Fruit fly (Drosophila melanogaster) whole organism, pupa: ENCODE data around the gene CPT2.
A peak's percentile ranks its signal among the peaks of the same experiment; 100 is the strongest.

Experiments used
- CG10348 ChIP-seq: fragments of 200-800 bp; sonication (Bioruptor generic); IDR thresholded peaks from 2 replicates; pipeline ENCODE4 v1.3.6; 2022; ENCODE audit warnings: missing biosample characterization, missing genetic modification characterization
- CG12605 ChIP-seq: fragments of 200-800 bp; sonication (Bioruptor generic); IDR thresholded peaks from 2 replicates; pipeline ENCODE4 v1.3.6; 2022; ENCODE audit warnings: missing biosample characterization, missing genetic modification characterization
- CG13204 ChIP-seq: fragments of 200-800 bp; sonication (Bioruptor generic); optimal IDR thresholded peaks from 2 replicates; lab custom pipeline; 2018; ENCODE audit warnings: missing biosample characterization, mild to moderate bottlenecking, missing genetic modification characterization, moderate library complexity
- CG14655 ChIP-seq: fragments of 200-800 bp; sonication (Bioruptor generic); optimal IDR thresholded peaks from 3 replicates; lab custom pipeline; 2017; ENCODE audit warnings: mild to moderate bottlenecking, missing biosample characterization, missing genetic modification reagents, missing genetic modification characterization
- CG15710 ChIP-seq: fragments of 200-800 bp; sonication (Bioruptor generic); optimal IDR thresholded peaks from 2 replicates; lab custom pipeline; 2018; ENCODE audit warnings: missing biosample characterization, mild to moderate bottlenecking, missing genetic modification characterization, moderate library complexity
- CG17806 ChIP-seq: fragments of 200-800 bp; sonication (Bioruptor generic); optimal IDR thresholded peaks from 2 replicates; lab custom pipeline; 2018; ENCODE audit warnings: missing biosample characterization, mild to moderate bottlenecking, missing genetic modification characterization, moderate library complexity
- CG32121 ChIP-seq: fragments of 200-800 bp; sonication (Bioruptor generic); IDR thresholded peaks from 2 replicates; pipeline ENCODE4 v1.3.6; 2022; ENCODE audit warnings: missing biosample characterization, missing genetic modification characterization
- CG34367 ChIP-seq: fragments of 200-800 bp; sonication (Bioruptor generic); optimal IDR thresholded peaks from 2 replicates; lab custom pipeline; 2018; ENCODE audit warnings: missing biosample characterization, mild to moderate bottlenecking, missing genetic modification characterization
- CG4496 ChIP-seq: fragments of 200-800 bp; sonication (Bioruptor generic); IDR thresholded peaks from 3 replicates; pipeline ENCODE4 v1.3.6; 2022; ENCODE audit warnings: missing biosample characterization, missing genetic modification characterization
- CG8159 ChIP-seq: fragments of 200-800 bp; sonication (Bioruptor generic); optimal IDR thresholded peaks from 3 replicates; lab custom pipeline; 2018; ENCODE audit warnings: missing biosample characterization, mild to moderate bottlenecking, missing genetic modification characterization, moderate library complexity
- CG8301 ChIP-seq: fragments of 200-800 bp; sonication (Bioruptor generic); optimal IDR thresholded peaks from 2 replicates; lab custom pipeline; 2018; ENCODE audit warnings: missing biosample characterization, mild to moderate bottlenecking, missing genetic modification characterization
- CG9948 ChIP-seq: fragments of 200-800 bp; sonication (Bioruptor generic); optimal IDR thresholded peaks from 2 replicates; lab custom pipeline; 2018; ENCODE audit warnings: missing biosample characterization, mild to moderate bottlenecking, missing genetic modification characterization, moderate library complexity
- D1 ChIP-seq: fragments of 200-800 bp; sonication (Bioruptor generic); optimal IDR thresholded peaks from 2 replicates; lab custom pipeline; 2018; ENCODE audit warnings: missing biosample characterization, mild to moderate bottlenecking, missing genetic modification characterization, moderate library complexity
- EcR ChIP-seq: fragments of 200-800 bp; sonication (Bioruptor generic); optimal IDR thresholded peaks from 3 replicates; lab custom pipeline; 2019; ENCODE audit warnings: missing biosample characterization, missing genetic modification characterization, mild to moderate bottlenecking, moderate library complexity, missing genetic modification reagents
- Ets98B ChIP-seq: fragments of 200-800 bp; sonication (Bioruptor generic); IDR thresholded peaks from 2 replicates; pipeline ENCODE4 v1.3.6; 2022; ENCODE audit warnings: missing biosample characterization, missing genetic modification characterization
- Pif1A ChIP-seq: fragments of 200-800 bp; sonication (Bioruptor generic); optimal IDR thresholded peaks from 3 replicates; lab custom pipeline; 2016; ENCODE audit warnings: missing biosample characterization, missing genetic modification characterization
- Pif1B ChIP-seq: fragments of 200-800 bp; sonication (Bioruptor generic); optimal IDR thresholded peaks from 3 replicates; lab custom pipeline; 2016; ENCODE audit warnings: missing biosample characterization, missing genetic modification characterization
- Snoo ChIP-seq: fragments of 200-800 bp; sonication (Bioruptor generic); optimal IDR thresholded peaks from 3 replicates; lab custom pipeline; 2017; ENCODE audit warnings: missing biosample characterization, mild to moderate bottlenecking, missing genetic modification characterization, inconsistent platforms
- fd96Ca ChIP-seq: fragments of 200-800 bp; sonication (Bioruptor generic); IDR thresholded peaks from 3 replicates; pipeline ENCODE4 v1.3.6; 2022; ENCODE audit warnings: missing biosample characterization, missing genetic modification characterization
- gl ChIP-seq: fragments of 200-800 bp; sonication (Bioruptor generic); optimal IDR thresholded peaks from 2 replicates; lab custom pipeline; 2018; ENCODE audit warnings: missing biosample characterization, mild to moderate bottlenecking, missing genetic modification characterization

Gene CPT2

dm6 chr3L:3001445-3001844, 20.6 kb downstream of the CPT2 start, which contains the start of gene FMRFaR:
Gene FMRFaR (plus strand): TSS chr3L:3001716.
- no peak for TF ChIP-seq D1
- no peak for TF ChIP-seq CG4496
- peak; percentile 15 for TF ChIP-seq CG14655

dm6 chr3L:3013496-3013895, 32.7 kb downstream of the CPT2 start:
- TF ChIP-seq CG9948 (tag; lab: Kevin White, UChicago) (no peak), Snoo (tag; lab: Kevin White, UChicago) (no peak), CG15710 (tag; lab: Kevin White, UChicago) (no peak), CG4496 (no peak), Pif1B (GFP tag; lab: Kevin White, UChicago) (no peak), CG14655 (no peak), CG10348 (GFP tag; lab: Robert Waterston, UW) (no peak), CG8159 (no peak), fd96Ca (GFP tag; lab: Robert Waterston, UW) (no peak), CG8301 (tag; lab: Kevin White, UChicago) (no peak), CG12605 (no peak), EcR (no peak), CG34367 (tag; lab: Kevin White, UChicago) (no peak), Pif1A (GFP tag; lab: Kevin White, UChicago) (no peak), CG13204 (no peak)

dm6 chr3L:3015969-3016368, 35.1 kb downstream of the CPT2 start, which contains the start of gene CG32488:
Gene CG32488 (minus strand): TSS chr3L:3016069.
- TF ChIP-seq CG8159 (no peak), Ets98B (GFP tag; lab: Robert Waterston, UW) (no peak)

DNA sequence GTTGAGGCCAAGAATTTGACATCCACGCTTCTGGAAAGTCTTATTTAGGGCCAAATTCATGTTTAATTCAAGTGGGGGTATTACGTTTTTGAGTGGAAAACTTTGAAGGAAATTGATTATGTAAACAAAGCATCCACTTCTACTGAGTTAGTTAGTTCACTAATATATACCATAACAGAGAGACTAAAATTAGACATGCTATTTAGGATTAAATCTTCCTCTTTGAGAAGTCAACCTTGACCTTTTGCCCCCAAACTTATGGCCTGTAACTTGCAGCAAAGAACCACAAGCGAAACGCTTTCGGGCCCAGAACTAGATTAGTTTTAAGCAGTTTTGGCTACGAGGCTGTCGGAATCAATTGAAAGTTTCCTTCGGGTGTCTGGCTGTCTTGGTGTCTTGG, 36.3 kb downstream of the CPT2 start, which contains the start of gene CG32487:
TSS of gene CG32487 (minus strand) at position 101 of the 400 bp plus-strand sequence.
- no peak for TF ChIP-seq CG12605

DNA sequence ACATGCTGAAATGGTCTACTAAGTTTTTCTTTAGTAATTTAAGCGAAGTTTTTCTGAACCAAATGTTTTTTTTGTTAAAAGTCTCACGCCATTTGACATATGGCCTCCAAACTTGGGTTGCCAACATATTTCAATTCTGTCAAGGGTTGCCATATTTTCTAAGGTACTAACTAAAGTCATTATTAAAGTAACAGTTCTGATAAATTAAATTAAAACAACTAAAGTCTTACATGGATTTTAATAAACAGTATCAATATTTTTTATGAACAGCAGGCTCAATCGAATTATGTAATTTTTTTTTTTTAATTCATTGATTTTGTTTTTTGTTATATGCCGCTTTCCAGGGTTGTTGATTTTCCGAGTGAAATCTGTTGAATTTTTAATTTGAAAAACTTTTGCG, 45.6 kb downstream of the CPT2 start, which contains the start of gene aly:
TSS of gene aly (minus strand) at position 101 of the 400 bp plus-strand sequence.
- TF ChIP-seq CG10348 (GFP tag; lab: Robert Waterston, UW): no peak
- no peak for TF ChIP-seq D1
- TF ChIP-seq CG32121 (GFP tag; lab: Robert Waterston, UW): no peak
- TF ChIP-seq CG13204: no peak
- TF ChIP-seq Pif1A (GFP tag; lab: Kevin White, UChicago): no peak
- TF ChIP-seq CG9948 (tag; lab: Kevin White, UChicago): no peak
- no peak for TF ChIP-seq CG14655
- TF ChIP-seq CG4496: no peak
- TF ChIP-seq CG8159: no peak
- no peak for TF ChIP-seq CG34367 (tag; lab: Kevin White, UChicago)
- no peak for TF ChIP-seq gl (tag; lab: Kevin White, UChicago)
- no peak for TF ChIP-seq Pif1B (GFP tag; lab: Kevin White, UChicago)
- no peak for TF ChIP-seq CG17806
